Worm (Caenorhabditis elegans) whole organism, early embryonic: ENCODE data around the gene grd-8.

Experiments
- flt-1 ChIP-seq: fragments of 200-800 bp; sonication (Bioruptor generic); IDR thresholded peaks from 2 replicates; pipeline ENCODE4 v1.3.6; 2022; ENCODE audit warnings: missing genetic modification characterization, missing compliant biosample characterization
- pes-1 ChIP-seq: fragments of 200-800 bp; sonication (Bioruptor generic); IDR thresholded peaks from 2 replicates; pipeline ENCODE4 v1.3.6; 2022; ENCODE audit warnings: missing genetic modification reagents, missing genetic modification characterization, missing compliant biosample characterization
- tbx-11 ChIP-seq: fragments of 200-800 bp; sonication (Bioruptor generic); IDR thresholded peaks from 2 replicates; pipeline ENCODE4 v1.3.6; 2022; ENCODE audit warnings: missing genetic modification characterization, missing compliant biosample characterization

DNA sequence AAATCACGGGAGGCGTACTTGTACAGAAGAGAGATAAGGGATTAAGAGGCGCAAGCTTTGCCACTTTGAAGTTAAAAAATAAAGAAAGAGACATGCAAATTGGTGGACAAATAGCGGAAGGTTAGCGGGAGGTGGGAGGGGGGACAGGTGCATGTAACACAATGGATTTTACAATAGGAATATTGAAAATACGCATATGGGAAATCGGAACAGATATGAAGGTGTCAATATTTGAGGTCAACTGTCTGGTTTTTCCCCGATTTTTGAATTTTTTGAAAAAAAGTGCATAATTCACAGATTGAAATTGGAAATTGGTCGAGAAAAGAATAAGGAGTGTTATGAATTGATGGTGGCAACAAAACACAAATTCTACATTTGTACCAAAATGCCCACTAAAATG is 19.5 kb downstream of the grd-8 start, which contains the start of gene C37C3.17:
- TF ChIP-seq tbx-11 (no peak), pes-1 (no peak), flt-1 (GFP tag; lab: Robert Waterston, UW) (no peak)
